Worm (Caenorhabditis elegans) whole organism, early embryonic: ENCODE data around the gene C18H7.1.

Source experiments
- B0310.2 ChIP-seq: sonication (generic microtip); optimal IDR thresholded peaks from 2 replicates; lab custom pipeline; 2016; ENCODE audit warnings: mild to moderate bottlenecking, missing genetic modification characterization, missing compliant biosample characterization
- F13C5.2 ChIP-seq: sonication (generic microtip); optimal IDR thresholded peaks from 2 replicates; lab custom pipeline; 2017; ENCODE audit warnings: mild to moderate bottlenecking, missing genetic modification characterization, inconsistent platforms, missing compliant biosample characterization
- aly-1 ChIP-seq: sonication (generic microtip); optimal IDR thresholded peaks from 2 replicates; lab custom pipeline; 2016; ENCODE audit warnings: missing genetic modification characterization, missing compliant biosample characterization
- ama-1 ChIP-seq: fragments of 150-350 bp; optimal IDR thresholded peaks from 2 replicates; lab custom pipeline; 2014
- ceh-13 ChIP-seq: fragments of 200-800 bp; sonication (Bioruptor generic); optimal IDR thresholded peaks from 2 replicates; lab custom pipeline; 2018; ENCODE audit warnings: mild to moderate bottlenecking, missing genetic modification characterization, missing compliant biosample characterization
- ceh-36 ChIP-seq: sonication (generic microtip); optimal IDR thresholded peaks from 2 replicates; lab custom pipeline; 2016; ENCODE audit warnings: missing genetic modification characterization, inconsistent platforms, missing compliant biosample characterization
- ets-7 ChIP-seq: sonication (generic microtip); optimal IDR thresholded peaks from 2 replicates; lab custom pipeline; 2016; ENCODE audit warnings: missing genotype, missing genetic modification characterization, missing compliant biosample characterization
- flt-1 ChIP-seq: fragments of 200-800 bp; sonication (Bioruptor generic); IDR thresholded peaks from 2 replicates; pipeline ENCODE4 v1.3.6; 2022; ENCODE audit warnings: missing genetic modification characterization, missing compliant biosample characterization
- hmbx-1 ChIP-seq: sonication (generic microtip); optimal IDR thresholded peaks from 2 replicates; lab custom pipeline; 2016; ENCODE audit warnings: mild to moderate bottlenecking, missing genetic modification characterization, missing compliant biosample characterization
- hmg-4 ChIP-seq: fragments of 200-800 bp; sonication (Bioruptor generic); optimal IDR thresholded peaks from 2 replicates; lab custom pipeline; 2018; ENCODE audit warnings: mild to moderate bottlenecking, missing genetic modification characterization, missing compliant biosample characterization
- hnd-1 ChIP-seq: sonication (generic microtip); optimal IDR thresholded peaks from 2 replicates; lab custom pipeline; 2016; ENCODE audit warnings: missing genetic modification characterization, missing compliant biosample characterization
- pes-1 ChIP-seq: fragments of 200-800 bp; sonication (Bioruptor generic); IDR thresholded peaks from 2 replicates; pipeline ENCODE4 v1.3.6; 2022; ENCODE audit warnings: missing genetic modification reagents, missing genetic modification characterization, missing compliant biosample characterization
- scrt-1 ChIP-seq: fragments of 200-800 bp; sonication (Bioruptor generic); IDR thresholded peaks from 2 replicates; pipeline ENCODE4 v1.3.6; 2022; ENCODE audit warnings: missing genetic modification characterization, missing compliant biosample characterization
- sea-1 ChIP-seq: fragments of 200-800 bp; sonication (Bioruptor generic); conservative IDR thresholded peaks from 2 replicates; pipeline ENCODE4 v1.3.6; 2022; ENCODE audit warnings: missing genetic modification characterization, missing compliant biosample characterization
- tbx-11 ChIP-seq: fragments of 200-800 bp; sonication (Bioruptor generic); IDR thresholded peaks from 2 replicates; pipeline ENCODE4 v1.3.6; 2022; ENCODE audit warnings: missing genetic modification characterization, missing compliant biosample characterization
- tbx-37 ChIP-seq: fragments of 200-800 bp; sonication (Bioruptor generic); conservative IDR thresholded peaks from 2 replicates; pipeline ENCODE4 v1.3.6; 2022; ENCODE audit warnings: missing genetic modification reagents, missing genetic modification characterization, missing compliant biosample characterization
- tra-4 ChIP-seq: sonication (generic microtip); optimal IDR thresholded peaks from 2 replicates; lab custom pipeline; 2017; ENCODE audit warnings: missing genetic modification characterization, missing compliant biosample characterization

C18H7.1 gene

ce11 chrIV:604817-605216 lies 10.5 kb upstream of the C18H7.1 start:
- TF ChIP-seq scrt-1 (GFP tag; lab: Robert Waterston, UW) (no peak), ceh-13 (GFP tag; lab: Kevin White, UChicago) (no peak), flt-1 (GFP tag; lab: Robert Waterston, UW) (no peak), tbx-11 (GFP tag; lab: Robert Waterston, UW) (no peak), ets-7 (no peak), tbx-37 (GFP tag; lab: Robert Waterston, UW) (no peak), hmg-4 (no peak), B0310.2 (tag; lab: Kevin White, UChicago) (no peak), sea-1 (no peak), ceh-36 (tag; lab: Kevin White, UChicago) (no peak)

- no peak for TF ChIP-seq aly-1 (tag; lab: Kevin White, UChicago)
- no peak for TF ChIP-seq tra-4
- no peak for TF ChIP-seq ama-1 (lab: Kevin White, UChicago)
- TF ChIP-seq pes-1 (GFP tag; lab: Robert Waterston, UW) = peak; percentile 17; the same call in 1 of the 2 replicates
- no peak for TF ChIP-seq ets-7
- no peak for TF ChIP-seq ceh-36 (tag; lab: Kevin White, UChicago)
These were observed 9.9 kb upstream of the C18H7.1 start for ce11 chrIV:605431-605830.

- TF ChIP-seq ets-7 = no peak
- TF ChIP-seq scrt-1 (GFP tag; lab: Robert Waterston, UW) = no peak
- TF ChIP-seq B0310.2 (tag; lab: Kevin White, UChicago) = no peak
- no peak for TF ChIP-seq F13C5.2
- TF ChIP-seq hmg-4 = no peak
- no peak for TF ChIP-seq sea-1
These were observed 9.3 kb upstream of the C18H7.1 start, which contains the start of gene inx-18 for ce11 chrIV:606055-606454. inx-18 (plus strand) TSS chrIV:606355.

- no peak for TF ChIP-seq hmbx-1 (tag; lab: Kevin White, UChicago)
- TF ChIP-seq aly-1 (tag; lab: Kevin White, UChicago) = no peak
- no peak for TF ChIP-seq hnd-1
- TF ChIP-seq scrt-1 (GFP tag; lab: Robert Waterston, UW) = no peak
- TF ChIP-seq tbx-11 (GFP tag; lab: Robert Waterston, UW) = no peak
- TF ChIP-seq flt-1 (GFP tag; lab: Robert Waterston, UW) = no peak
- no peak for TF ChIP-seq ets-7
- no peak for TF ChIP-seq hmg-4
- no peak for TF ChIP-seq ceh-36 (tag; lab: Kevin White, UChicago)
These were observed 7.7 kb upstream of the C18H7.1 start for ce11 chrIV:607628-608027.

ce11 chrIV:613155-613554 lies 2.2 kb upstream of the C18H7.1 start:
- TF ChIP-seq ceh-13 (GFP tag; lab: Kevin White, UChicago) (no peak), flt-1 (GFP tag; lab: Robert Waterston, UW) (no peak), hmbx-1 (tag; lab: Kevin White, UChicago) (no peak), hmg-4 (no peak), aly-1 (tag; lab: Kevin White, UChicago) (no peak), pes-1 (GFP tag; lab: Robert Waterston, UW) (no peak), tra-4 (no peak), ama-1 (lab: Kevin White, UChicago) (no peak), B0310.2 (tag; lab: Kevin White, UChicago) (no peak), scrt-1 (GFP tag; lab: Robert Waterston, UW) (no peak), tbx-11 (GFP tag; lab: Robert Waterston, UW) (no peak)

- TF ChIP-seq hmg-4 = no peak
- TF ChIP-seq ceh-36 (tag; lab: Kevin White, UChicago) = no peak
- no peak for TF ChIP-seq sea-1
- TF ChIP-seq aly-1 (tag; lab: Kevin White, UChicago) = no peak
- TF ChIP-seq scrt-1 (GFP tag; lab: Robert Waterston, UW) = no peak
- no peak for TF ChIP-seq ceh-13 (GFP tag; lab: Kevin White, UChicago)
- no peak for TF ChIP-seq ets-7
- no peak for TF ChIP-seq tbx-37 (GFP tag; lab: Robert Waterston, UW)
- TF ChIP-seq hnd-1 = no peak
- no peak for TF ChIP-seq F13C5.2
- no peak for TF ChIP-seq B0310.2 (tag; lab: Kevin White, UChicago)
- TF ChIP-seq pes-1 (GFP tag; lab: Robert Waterston, UW) = no peak
These were observed 4.4 kb downstream of the C18H7.1 start for ce11 chrIV:619766-620165.

ce11 chrIV:620324-620723 lies 5.0 kb downstream of the C18H7.1 start:
- TF ChIP-seq tra-4 = peak; percentile 61
- TF ChIP-seq ama-1 (lab: Kevin White, UChicago) = no peak
- peak; percentile 76 for TF ChIP-seq aly-1 (tag; lab: Kevin White, UChicago)
- TF ChIP-seq sea-1 = peak; percentile 86
- TF ChIP-seq pes-1 (GFP tag; lab: Robert Waterston, UW) = peak; percentile 89
- TF ChIP-seq flt-1 (GFP tag; lab: Robert Waterston, UW) = peak; percentile 86
- peak; percentile 81 for TF ChIP-seq F13C5.2
- peak; percentile 85 for TF ChIP-seq scrt-1 (GFP tag; lab: Robert Waterston, UW)
- TF ChIP-seq hmg-4 = peak; percentile 61
- TF ChIP-seq tbx-11 (GFP tag; lab: Robert Waterston, UW) = peak; percentile 83
- peak; percentile 29 for TF ChIP-seq hmbx-1 (tag; lab: Kevin White, UChicago)
- peak; percentile 62 for TF ChIP-seq hnd-1
- TF ChIP-seq ets-7 = peak; percentile 47
- TF ChIP-seq ceh-36 (tag; lab: Kevin White, UChicago) = peak; percentile 46
- TF ChIP-seq B0310.2 (tag; lab: Kevin White, UChicago) = peak; percentile 27
- peak; percentile 67 for TF ChIP-seq tbx-37 (GFP tag; lab: Robert Waterston, UW)
- TF ChIP-seq ceh-13 (GFP tag; lab: Kevin White, UChicago) = peak; percentile 63

ce11 chrIV:622989-623388 lies 7.6 kb downstream of the C18H7.1 start:
- TF ChIP-seq aly-1 (tag; lab: Kevin White, UChicago) (no peak), scrt-1 (GFP tag; lab: Robert Waterston, UW) (no peak), ceh-13 (GFP tag; lab: Kevin White, UChicago) (no peak)
